Comparison of ENCODE assay signal across 5 fruit fly cellular contexts in genomic region chr2L:15060580-15061005, dm6.
TF ChIP-seq lines count a peak whose summit lies in the region.

Gene TfIIS, minus strand, starts transcription at chr2L:15060757.

- TF ChIP-seq CTCF in S2 (optimal IDR thresholded peaks at IDR 0.05; lab: Kevin White, UChicago), result peak; percentile 83 to 84
- TF ChIP-seq CTCF in whole organism, embryonic (GFP tag; optimal IDR thresholded peaks at IDR 0.05; lab: Kevin White, UChicago), result peak; percentile 91

TF ChIP-seq in whole organism, adult, 20 proteins besides CTCF, POLR2A, EP300 and RAD21:
- TF ChIP-seq CG7045 (GFP tag; optimal IDR thresholded peaks at IDR 0.05; lab: Kevin White, UChicago) (no peak), Hr96 (GFP tag; optimal IDR thresholded peaks at IDR 0.05; lab: Kevin White, UChicago) (no peak), Crg-1 (GFP tag; optimal IDR thresholded peaks at IDR 0.05; lab: Kevin White, UChicago) (no peak), CG5204 (GFP tag; optimal IDR thresholded peaks at IDR 0.05; lab: Kevin White, UChicago) (no peak), Mnt (GFP tag; optimal IDR thresholded peaks at IDR 0.05; lab: Kevin White, UChicago) (peak; percentile 10)

TF ChIP-seq in whole organism, embryonic, 481 proteins besides CTCF, POLR2A, EP300 and RAD21 (continues in another document):
- TF ChIP-seq Trl (optimal IDR thresholded peaks at IDR 0.05; lab: Kevin White, UChicago) (no peak), Trl (GFP tag; optimal IDR thresholded peaks at IDR 0.05; lab: Kevin White, UChicago) (no peak), CG11504 (tag; optimal IDR thresholded peaks at IDR 0.05; lab: Kevin White, UChicago) (peak; percentile 49), Myb (GFP tag; optimal IDR thresholded peaks at IDR 0.05; lab: Kevin White, UChicago) (peak; percentile 87), CG8290 (GFP tag; optimal IDR thresholded peaks at IDR 0.05; lab: Kevin White, UChicago) (peak; percentile 94), CG8290 (tag; optimal IDR thresholded peaks at IDR 0.05; lab: Kevin White, UChicago) (peak; percentile 70 to 92), CG15073 (GFP tag; optimal IDR thresholded peaks at IDR 0.05; lab: Kevin White, UChicago) (no peak), yki (optimal IDR thresholded peaks at IDR 0.05; lab: Kevin White, UChicago) (no peak), Doc3 (GFP tag; IDR thresholded peaks at IDR 0.05; lab: Robert Waterston, UW; ENCODE audit: partially characterized antibody) (no peak), Scr (GFP tag; IDR thresholded peaks at IDR 0.05; lab: Robert Waterston, UW; ENCODE audit: partially characterized antibody) (peak; percentile 46; the same call in 1 of the 2 replicates), inv (GFP tag; IDR thresholded peaks at IDR 0.05; lab: Robert Waterston, UW; ENCODE audit: partially characterized antibody) (peak; percentile 14; the same call in 1 of the 2 replicates), CG1602 (GFP tag; optimal IDR thresholded peaks at IDR 0.05; lab: Kevin White, UChicago) (no peak), dmrt99B (tag; optimal IDR thresholded peaks at IDR 0.05; lab: Kevin White, UChicago) (no peak), crp (GFP tag; optimal IDR thresholded peaks at IDR 0.05; lab: Kevin White, UChicago) (peak in 1 of 2 experiments; percentile 30), wek (GFP tag; optimal IDR thresholded peaks at IDR 0.05; lab: Kevin White, UChicago) (peak; percentile 27), CG4707 (GFP tag; optimal IDR thresholded peaks at IDR 0.05; lab: Kevin White, UChicago) (no peak), CG15514 (GFP tag; optimal IDR thresholded peaks at IDR 0.05; lab: Kevin White, UChicago) (peak; percentile 61), CG12391 (tag; optimal IDR thresholded peaks at IDR 0.05; lab: Kevin White, UChicago) (peak; percentile 28), Bgb (GFP tag; IDR thresholded peaks at IDR 0.05; lab: Robert Waterston, UW; ENCODE audit: partially characterized antibody) (peak; percentile 48; the same call in 1 of the 2 replicates), sug (tag; optimal IDR thresholded peaks at IDR 0.05; lab: Kevin White, UChicago) (peak; percentile 40), CG13123 (GFP tag; optimal IDR thresholded peaks at IDR 0.05; lab: Kevin White, UChicago) (no peak), CG6791 (GFP tag; IDR thresholded peaks at IDR 0.05; lab: Robert Waterston, UW; ENCODE audit: partially characterized antibody) (peak; percentile 47; the same call in 2 of the 3 replicates), Dek (tag; optimal IDR thresholded peaks at IDR 0.05; lab: Kevin White, UChicago) (peak; percentile 20), slou (GFP tag; optimal IDR thresholded peaks at IDR 0.05; lab: Kevin White, UChicago) (no peak), Dll (GFP tag; IDR thresholded peaks at IDR 0.05; lab: Robert Waterston, UW; ENCODE audit: partially characterized antibody) (0 out of 4 replicates have a peak, but pooled peaks have one; percentile 13), CG32767 (GFP tag; IDR thresholded peaks at IDR 0.05; lab: Robert Waterston, UW) (peak; percentile 66; the same call in 1 of the 2 replicates)

TF ChIP-seq in whole organism, prepupa, 60 proteins besides CTCF, POLR2A, EP300 and RAD21:
- TF ChIP-seq fkh (GFP tag; optimal IDR thresholded peaks at IDR 0.05; lab: Kevin White, UChicago), result peak; percentile 47
- TF ChIP-seq Eip78C (GFP tag; lab: Kevin White, UChicago), result peak; percentile 21
- peak; percentile 84 for TF ChIP-seq svp (GFP tag; lab: Kevin White, UChicago)
- no peak for TF ChIP-seq CG3032 (tag; optimal IDR thresholded peaks at IDR 0.05; lab: Kevin White, UChicago)
- no peak for TF ChIP-seq esn (GFP tag; optimal IDR thresholded peaks at IDR 0.05; lab: Kevin White, UChicago)
TF ChIP-seq in whole organism, prepupa: peak in this region for 3.

TF ChIP-seq in whole organism, wandering third instar larva, 38 proteins besides CTCF, POLR2A, EP300 and RAD21:
- peak; percentile 7 for TF ChIP-seq rgr (GFP tag; optimal IDR thresholded peaks at IDR 0.05; lab: Kevin White, UChicago)
- peak; percentile 78 for TF ChIP-seq Myc (optimal IDR thresholded peaks at IDR 0.05; lab: Kevin White, UChicago)
- TF ChIP-seq Rel (GFP tag; optimal IDR thresholded peaks at IDR 0.05; lab: Kevin White, UChicago), result no peak
- peak; percentile 17 for TF ChIP-seq Rel (tag; optimal IDR thresholded peaks at IDR 0.05; lab: Kevin White, UChicago)
- no peak for TF ChIP-seq Hnf4 (GFP tag; optimal IDR thresholded peaks at IDR 0.05; lab: Kevin White, UChicago)
- TF ChIP-seq Hr78 (GFP tag; optimal IDR thresholded peaks at IDR 0.05; lab: Kevin White, UChicago), result no peak
- peak; percentile 77 for TF ChIP-seq Vsx2 (GFP tag; optimal IDR thresholded peaks at IDR 0.05; lab: Kevin White, UChicago; ENCODE audit: partially characterized antibody)
